Worm (Caenorhabditis elegans) whole organism, L3 larva: ENCODE results near the gene Y57G7A.5.

ENCODE experiments used
- ceh-82 ChIP-seq: fragments of 150-350 bp; optimal IDR thresholded peaks from 2 replicates; lab custom pipeline; 2014; ENCODE audit warnings: missing biosample characterization, missing genetic modification characterization
- daf-12 ChIP-seq: fragments of 150-350 bp; optimal IDR thresholded peaks from 2 replicates; lab custom pipeline; 2014; ENCODE audit warnings: missing biosample characterization, missing genetic modification reagents, missing genetic modification characterization
- elt-2 ChIP-seq: sonication (generic microtip); optimal IDR thresholded peaks from 2 replicates; lab custom pipeline; 2016; ENCODE audit warnings: missing genetic modification reagents, mild to moderate bottlenecking, missing genetic modification characterization, missing compliant biosample characterization
- elt-3 ChIP-seq, 3 experiments: fragments of 150-350 bp in 1 of 3; sonication (generic microtip) in 2 of 3; optimal IDR thresholded peaks; 2 replicates in 2 of 3; 4 replicates in 1 of 3; lab custom pipeline; 2014 to 2017; ENCODE audit warnings: missing biosample characterization in 3 of 3, missing genetic modification characterization in 3 of 3
- jun-1 ChIP-seq: fragments of 150-350 bp; optimal IDR thresholded peaks from 2 replicates; lab custom pipeline; 2014; ENCODE audit warnings: missing biosample characterization, missing genetic modification reagents, missing genetic modification characterization
- lin-15B ChIP-seq: fragments of 150-350 bp; optimal IDR thresholded peaks from 2 replicates; lab custom pipeline; 2014; ENCODE audit warnings: missing biosample characterization, missing genetic modification characterization
- nfya-1 ChIP-seq: sonication (generic microtip); optimal IDR thresholded peaks from 2 replicates; lab custom pipeline; 2017; ENCODE audit warnings: missing genetic modification characterization, mild to moderate bottlenecking, missing compliant biosample characterization, antibody characterized with exemption, moderate library complexity; ENCODE audit not compliant: insufficient read depth
- nhr-237 ChIP-seq: fragments of 150-350 bp; optimal IDR thresholded peaks from 2 replicates; lab custom pipeline; 2014; ENCODE audit warnings: missing biosample characterization, missing genetic modification characterization
- nhr-25 ChIP-seq: sonication (generic microtip); optimal IDR thresholded peaks from 2 replicates; lab custom pipeline; 2017; ENCODE audit warnings: missing biosample characterization, missing genetic modification characterization
- nhr-77 ChIP-seq: fragments of 150-350 bp; optimal IDR thresholded peaks from 2 replicates; lab custom pipeline; 2014; ENCODE audit warnings: missing biosample characterization, missing genetic modification characterization
- pqm-1 ChIP-seq: fragments of 150-350 bp; optimal IDR thresholded peaks from 2 replicates; lab custom pipeline; 2017; ENCODE audit warnings: missing biosample characterization, missing genetic modification characterization, inconsistent platforms
- skn-1 ChIP-seq: fragments of 150-350 bp; optimal IDR thresholded peaks from 2 replicates; lab custom pipeline; 2014; ENCODE audit warnings: missing biosample characterization, missing genetic modification characterization

DNA sequence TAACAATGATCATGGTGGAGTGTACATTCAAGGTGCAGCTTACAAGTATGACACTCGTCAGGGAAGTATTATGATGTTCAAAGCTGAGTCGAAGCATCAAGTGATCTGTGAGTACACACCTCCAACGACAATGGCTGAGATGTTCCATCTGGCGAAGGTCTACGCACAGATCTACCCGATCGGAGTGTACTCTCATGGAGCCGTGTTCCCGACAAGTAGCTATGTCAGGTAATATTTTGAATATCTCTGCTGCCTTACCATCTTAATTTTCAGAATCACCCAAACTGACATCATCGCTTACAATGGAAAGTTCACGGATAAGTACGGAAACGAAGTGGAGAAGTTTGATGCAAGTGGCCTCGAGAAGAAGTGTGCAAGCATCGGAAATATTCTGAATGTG, 18.6 kb downstream of the Y57G7A.5 start:
- TF ChIP-seq lin-15B (tag; lab: Kevin White, UChicago) (no peak), ceh-82 (no peak), elt-3 (tag; optimal IDR thresholded peaks at IDR 0.05; lab: Kevin White, UChicago) (no peak), nhr-25 (tag; lab: Kevin White, UChicago) (no peak), elt-2 (tag; lab: Kevin White, UChicago) (no peak), daf-12 (tag; lab: Kevin White, UChicago) (no peak), nhr-237 (tag; lab: Kevin White, UChicago) (no peak), nhr-77 (tag; lab: Kevin White, UChicago) (no peak), nfya-1 (no peak), skn-1 (tag; lab: Kevin White, UChicago) (no peak), pqm-1 (no peak), jun-1 (tag; lab: Kevin White, UChicago) (no peak)
